Worm (Caenorhabditis elegans) whole organism, L1 larva: ENCODE measurements around the gene cutl-29.
A peak's percentile ranks its signal among the peaks of the same experiment; 100 is the strongest.

Source experiments
- C34B4.2 ChIP-seq: sonication (generic microtip); optimal IDR thresholded peaks from 2 replicates; lab custom pipeline; 2017; ENCODE audit warnings: mild to moderate bottlenecking, missing genetic modification characterization, missing compliant biosample characterization
- F16B12.6 ChIP-seq: fragments of 150-350 bp; optimal IDR thresholded peaks from 2 replicates; lab custom pipeline; 2014; ENCODE audit warnings: missing biosample characterization, missing genetic modification characterization
- Y116A8C.19 ChIP-seq: sonication (generic microtip); optimal IDR thresholded peaks from 2 replicates; lab custom pipeline; 2016; ENCODE audit warnings: missing compliant biosample characterization, missing genetic modification characterization, borderline replicate concordance
- aha-1 ChIP-seq: fragments of 150-350 bp; optimal IDR thresholded peaks from 2 replicates; lab custom pipeline; 2014; ENCODE audit warnings: missing biosample characterization, missing genetic modification characterization
- aly-2 ChIP-seq: fragments of 150-350 bp; optimal IDR thresholded peaks from 2 replicates; lab custom pipeline; 2014; ENCODE audit warnings: missing biosample characterization, missing genetic modification characterization
- ama-1 ChIP-seq: fragments of 150-350 bp; optimal IDR thresholded peaks from 2 replicates; lab custom pipeline; 2014
- ceh-63 ChIP-seq: fragments of 200-800 bp; sonication (Bioruptor generic); optimal IDR thresholded peaks from 2 replicates; lab custom pipeline; 2018; ENCODE audit warnings: mild to moderate bottlenecking, missing genetic modification characterization, missing compliant biosample characterization
- ceh-8 ChIP-seq: fragments of 200-800 bp; sonication (Bioruptor generic); optimal IDR thresholded peaks from 2 replicates; lab custom pipeline; 2018; ENCODE audit warnings: mild to moderate bottlenecking, missing genetic modification characterization, moderate library complexity, missing compliant biosample characterization
- ceh-88 ChIP-seq: fragments of 200-800 bp; sonication (Bioruptor generic); IDR thresholded peaks from 2 replicates; pipeline ENCODE4 v1.3.6; 2022; ENCODE audit warnings: missing genetic modification characterization, missing compliant biosample characterization
- ceh-90 ChIP-seq: sonication (generic microtip); optimal IDR thresholded peaks from 2 replicates; lab custom pipeline; 2016; ENCODE audit warnings: missing genetic modification characterization, missing compliant biosample characterization
- dpl-1 ChIP-seq, 3 experiments: fragments of 150-350 bp in 2 of 3; sonication (generic microtip) in 1 of 3; optimal IDR thresholded peaks; 2 replicates each; lab custom pipeline; 2014 to 2017; ENCODE audit warnings: missing biosample characterization in 3 of 3, missing genetic modification characterization in 3 of 3, missing genetic modification reagents in 3 of 3
- dsc-1 ChIP-seq: sonication (generic microtip); optimal IDR thresholded peaks from 2 replicates; lab custom pipeline; 2016; ENCODE audit warnings: mild to moderate bottlenecking, missing genetic modification characterization, missing compliant biosample characterization
- efl-1 ChIP-seq, 4 experiments: fragments of 150-350 bp; optimal IDR thresholded peaks in 3 of 4; peaks in 1 of 4; 1 replicate in 1 of 4; 2 replicates in 3 of 4; lab custom pipeline; 2014; ENCODE audit warnings: missing biosample characterization in 2 of 4, missing genetic modification characterization in 2 of 4, missing genetic modification reagents in 2 of 4
- efl-3 ChIP-seq: fragments of 200-800 bp; sonication (Bioruptor generic); optimal IDR thresholded peaks from 2 replicates; lab custom pipeline; 2018; ENCODE audit warnings: mild to moderate bottlenecking, missing genetic modification characterization, missing compliant biosample characterization
- egl-13 ChIP-seq: sonication (generic microtip); optimal IDR thresholded peaks from 2 replicates; lab custom pipeline; 2016; ENCODE audit warnings: missing genotype, missing genetic modification reagents, missing genetic modification characterization, missing compliant biosample characterization
- egl-27 ChIP-seq, 2 experiments: fragments of 150-350 bp in 1 of 2; sonication (generic microtip); optimal IDR thresholded peaks; 3 replicates each; lab custom pipeline; 2017 to 2018; ENCODE audit warnings: missing biosample characterization in 2 of 2, missing genetic modification characterization in 2 of 2, missing genetic modification reagents in 2 of 2
- elt-2 ChIP-seq: sonication (generic microtip); optimal IDR thresholded peaks from 2 replicates; lab custom pipeline; 2016; ENCODE audit warnings: missing genetic modification characterization, mild to moderate bottlenecking, inconsistent platforms, missing compliant biosample characterization, missing genetic modification reagents
- elt-3 ChIP-seq, 6 experiments: fragments of 150-350 bp in 1 of 6; sonication (generic microtip); optimal IDR thresholded peaks; 2 replicates each; lab custom pipeline; 2017 to 2018; ENCODE audit warnings: missing biosample characterization in 6 of 6, missing genetic modification characterization in 6 of 6, inconsistent platforms in 1 of 6
- fkh-8 ChIP-seq: sonication (generic microtip); optimal IDR thresholded peaks from 2 replicates; lab custom pipeline; 2016; ENCODE audit warnings: mild to moderate bottlenecking, missing genetic modification characterization, missing compliant biosample characterization
- hpl-2 ChIP-seq: fragments of 150-350 bp; optimal IDR thresholded peaks from 2 replicates; lab custom pipeline; 2014; ENCODE audit warnings: missing biosample characterization, missing genetic modification reagents, missing genetic modification characterization
- isw-1 ChIP-seq: fragments of 200-800 bp; sonication (Bioruptor generic); IDR thresholded peaks from 2 replicates; pipeline ENCODE4 v1.3.6; 2022; ENCODE audit warnings: missing genetic modification characterization, missing compliant biosample characterization
- lin-15B ChIP-seq: fragments of 150-350 bp; sonication (generic microtip); optimal IDR thresholded peaks from 3 replicates; lab custom pipeline; 2014; ENCODE audit warnings: missing biosample characterization, missing genetic modification characterization
- lir-3 ChIP-seq: sonication (generic microtip); optimal IDR thresholded peaks from 2 replicates; lab custom pipeline; 2016; ENCODE audit warnings: mild to moderate bottlenecking, missing genetic modification characterization, moderate library complexity, missing compliant biosample characterization; ENCODE audit not compliant: poor library complexity
- nhr-11 ChIP-seq: fragments of 150-350 bp; optimal IDR thresholded peaks from 2 replicates; lab custom pipeline; 2014; ENCODE audit warnings: missing biosample characterization, missing genetic modification characterization
- nhr-237 ChIP-seq: fragments of 150-350 bp; optimal IDR thresholded peaks from 2 replicates; lab custom pipeline; 2014; ENCODE audit warnings: missing biosample characterization, missing genetic modification characterization
- nhr-76 ChIP-seq: sonication (generic microtip); optimal IDR thresholded peaks from 2 replicates; lab custom pipeline; 2017; ENCODE audit warnings: missing biosample characterization, missing genetic modification characterization
- nhr-84 ChIP-seq: sonication (generic microtip); optimal IDR thresholded peaks from 2 replicates; lab custom pipeline; 2017; ENCODE audit warnings: missing biosample characterization, missing genetic modification characterization
- nhr-90 ChIP-seq: sonication (generic microtip); optimal IDR thresholded peaks from 2 replicates; lab custom pipeline; 2016; ENCODE audit warnings: mild to moderate bottlenecking, missing genetic modification characterization, missing compliant biosample characterization; ENCODE audit not compliant: poor library complexity
- pax-3 ChIP-seq: fragments of 200-800 bp; sonication (Bioruptor generic); optimal IDR thresholded peaks from 2 replicates; lab custom pipeline; 2018; ENCODE audit warnings: mild to moderate bottlenecking, missing genetic modification characterization, moderate library complexity, missing compliant biosample characterization
- pqm-1 ChIP-seq: sonication (generic microtip); optimal IDR thresholded peaks from 3 replicates; lab custom pipeline; 2017; ENCODE audit warnings: missing biosample characterization, missing genetic modification characterization
- rnt-1 ChIP-seq: sonication (generic microtip); optimal IDR thresholded peaks from 2 replicates; lab custom pipeline; 2016; ENCODE audit warnings: mild to moderate bottlenecking, missing genetic modification characterization, moderate library complexity, missing compliant biosample characterization
- skn-1 ChIP-seq: fragments of 150-350 bp; optimal IDR thresholded peaks from 2 replicates; lab custom pipeline; 2014; ENCODE audit warnings: missing biosample characterization, missing genetic modification characterization
- snpc-4 ChIP-seq: fragments of 150-350 bp; optimal IDR thresholded peaks from 2 replicates; lab custom pipeline; 2014; ENCODE audit warnings: missing biosample characterization, missing genetic modification characterization
- snu-23 ChIP-seq: sonication (generic microtip); optimal IDR thresholded peaks from 2 replicates; lab custom pipeline; 2016; ENCODE audit warnings: missing genetic modification characterization, missing compliant biosample characterization
- sox-4 ChIP-seq: sonication (generic microtip); optimal IDR thresholded peaks from 2 replicates; lab custom pipeline; 2016; ENCODE audit warnings: missing genetic modification characterization, missing compliant biosample characterization
- sptf-1 ChIP-seq: fragments of 150-350 bp; optimal IDR thresholded peaks from 2 replicates; lab custom pipeline; 2014; ENCODE audit warnings: missing biosample characterization, missing genetic modification characterization
- tbx-2 ChIP-seq: sonication (generic microtip); optimal IDR thresholded peaks from 2 replicates; lab custom pipeline; 2016; ENCODE audit warnings: missing genetic modification characterization, missing compliant biosample characterization
- tlp-1 ChIP-seq: fragments of 150-350 bp; optimal IDR thresholded peaks from 2 replicates; lab custom pipeline; 2014; ENCODE audit warnings: missing biosample characterization, missing genetic modification characterization
- unc-86 ChIP-seq: sonication (generic microtip); optimal IDR thresholded peaks from 2 replicates; lab custom pipeline; 2016; ENCODE audit warnings: missing genetic modification characterization, missing compliant biosample characterization
- unc-98 ChIP-seq: fragments of 200-800 bp; sonication (Bioruptor generic); IDR thresholded peaks from 2 replicates; pipeline ENCODE4 v1.3.6; 2022; ENCODE audit warnings: missing genetic modification characterization, missing compliant biosample characterization
- vab-15 ChIP-seq: sonication (generic microtip); optimal IDR thresholded peaks from 2 replicates; lab custom pipeline; 2017; ENCODE audit warnings: missing genotype, mild to moderate bottlenecking, missing genetic modification characterization, missing compliant biosample characterization
- ztf-4 ChIP-seq: fragments of 150-350 bp; optimal IDR thresholded peaks from 2 replicates; lab custom pipeline; 2014; ENCODE audit warnings: missing biosample characterization, missing genetic modification characterization

The cutl-29 gene

ce11 chrX:8231858-8232257 lies 39.0 kb downstream of the cutl-29 start, which contains the start of gene K02A6.3 (continued):
- TF ChIP-seq skn-1 (tag; lab: Kevin White, UChicago) = peak; percentile 62
- TF ChIP-seq F16B12.6 (tag; lab: Kevin White, UChicago) = peak; percentile 20
- no peak for TF ChIP-seq pqm-1 (tag; lab: Kevin White, UChicago)
- TF ChIP-seq hpl-2 (GFP tag; lab: Kevin White, UChicago) = peak; percentile 73
- peak; percentile 84 for TF ChIP-seq lir-3 (tag; lab: Kevin White, UChicago)

- TF ChIP-seq tlp-1 (tag; lab: Kevin White, UChicago) (no peak), nhr-76 (tag; lab: Kevin White, UChicago) (no peak), snu-23 (GFP tag; lab: Kevin White, UChicago) (no peak), nhr-84 (tag; lab: Kevin White, UChicago) (no peak), elt-2 (no peak), hpl-2 (GFP tag; lab: Kevin White, UChicago) (no peak), nhr-90 (tag; lab: Kevin White, UChicago) (no peak), dpl-1 (GFP tag; optimal IDR thresholded peaks at IDR 0.05; lab: Kevin White, UChicago) (no peak), unc-98 (no peak), ceh-63 (GFP tag; lab: Kevin White, UChicago) (no peak), ama-1 (lab: Kevin White, UChicago) (no peak)
Observed at ce11 chrX:8230579-8230978, 40.2 kb downstream of the cutl-29 start.

- TF ChIP-seq egl-27 (tag; optimal IDR thresholded peaks at IDR 0.05; lab: Kevin White, UChicago) (no peak), lir-3 (tag; lab: Kevin White, UChicago) (no peak), C34B4.2 (tag; lab: Kevin White, UChicago) (no peak), dsc-1 (tag; lab: Kevin White, UChicago) (no peak), ztf-4 (tag; lab: Kevin White, UChicago) (no peak), rnt-1 (tag; lab: Kevin White, UChicago) (no peak), sptf-1 (tag; lab: Kevin White, UChicago) (no peak), nhr-84 (tag; lab: Kevin White, UChicago) (no peak), unc-98 (no peak), tbx-2 (tag; lab: Kevin White, UChicago) (no peak), nhr-76 (tag; lab: Kevin White, UChicago) (no peak), pax-3 (no peak), efl-3 (GFP tag; lab: Kevin White, UChicago) (no peak), unc-86 (tag; lab: Kevin White, UChicago) (no peak), isw-1 (GFP tag; lab: Robert Waterston, UW) (no peak), aly-2 (tag; lab: Kevin White, UChicago) (no peak)
Observed at ce11 chrX:8229221-8229620, 41.6 kb downstream of the cutl-29 start.

ce11 chrX:8224916-8225315 lies 45.9 kb downstream of the cutl-29 start, which contains the start of gene K02A6.2:
TSS of gene K02A6.2 (minus strand) at chrX:8225016.
- TF ChIP-seq ama-1 (lab: Kevin White, UChicago) (no peak), vab-15 (tag; lab: Kevin White, UChicago) (no peak), sox-4 (tag; lab: Kevin White, UChicago) (no peak), nhr-90 (tag; lab: Kevin White, UChicago) (no peak), egl-27 (tag; optimal IDR thresholded peaks at IDR 0.05; lab: Kevin White, UChicago) (no peak), C34B4.2 (tag; lab: Kevin White, UChicago) (no peak), egl-13 (no peak), rnt-1 (tag; lab: Kevin White, UChicago) (no peak), ceh-90 (no peak), dsc-1 (tag; lab: Kevin White, UChicago) (no peak), ceh-8 (GFP tag; lab: Kevin White, UChicago) (no peak), elt-2 (no peak), nhr-237 (no peak), unc-98 (no peak), lir-3 (tag; lab: Kevin White, UChicago) (no peak)

- no peak for TF ChIP-seq vab-15 (tag; lab: Kevin White, UChicago)
- TF ChIP-seq elt-2 = no peak
- TF ChIP-seq ama-1 (lab: Kevin White, UChicago) = no peak
- no peak for TF ChIP-seq lin-15B (tag; lab: Kevin White, UChicago)
- TF ChIP-seq Y116A8C.19 (tag; lab: Kevin White, UChicago) = no peak
- TF ChIP-seq snpc-4 (tag; lab: Kevin White, UChicago) = no peak
- TF ChIP-seq nhr-237 = no peak
- no peak for TF ChIP-seq ceh-88 (GFP tag; lab: Robert Waterston, UW)
- no peak for TF ChIP-seq fkh-8 (tag; lab: Kevin White, UChicago)
- no peak for TF ChIP-seq nhr-11 (tag; lab: Kevin White, UChicago)
- no peak for TF ChIP-seq elt-3 (tag; optimal IDR thresholded peaks at IDR 0.05; lab: Kevin White, UChicago)
- no peak for TF ChIP-seq efl-1 (optimal IDR thresholded peaks at IDR 0.05; lab: Kevin White, UChicago)
- TF ChIP-seq efl-1 (GFP tag; optimal IDR thresholded peaks at IDR 0.05 in 1 of 2; lab: Kevin White, UChicago) = no peak
- TF ChIP-seq ceh-8 (GFP tag; lab: Kevin White, UChicago) = no peak
- TF ChIP-seq aha-1 (tag; lab: Kevin White, UChicago) = no peak
- no peak for TF ChIP-seq aly-2 (tag; lab: Kevin White, UChicago)
Observed at ce11 chrX:8219428-8219827, 51.4 kb downstream of the cutl-29 start, which contains the start of gene K02A6.1. TSS of gene K02A6.1 (plus strand) at chrX:8219728.
